Fruit fly (Drosophila melanogaster) whole organism, embryonic: ENCODE data around the gene Drsl2.

Experiments
- Antp ChIP-seq: fragments of 200-800 bp; sonication (Bioruptor generic); optimal IDR thresholded peaks from 3 replicates; lab custom pipeline; 2016; ENCODE audit warnings: missing biosample characterization, missing genetic modification characterization
- B-H1 ChIP-seq: fragments of 200-800 bp; sonication (Bioruptor generic); IDR thresholded peaks from 3 replicates; pipeline ENCODE4 v1.3.6; 2022; ENCODE audit warnings: missing biosample characterization, missing genetic modification characterization
- BEAF-32 ChIP-seq: fragments of 200-800 bp; sonication (Bioruptor generic); optimal IDR thresholded peaks from 3 replicates; lab custom pipeline; 2017; ENCODE audit warnings: missing biosample characterization, missing genetic modification characterization, mild to moderate bottlenecking, moderate library complexity, missing genetic modification reagents
- Blimp-1 ChIP-seq: fragments of 200-800 bp; sonication (Bioruptor generic); optimal IDR thresholded peaks from 3 replicates; lab custom pipeline; 2018; ENCODE audit warnings: missing biosample characterization, missing genetic modification characterization, mild to moderate bottlenecking, moderate library complexity, missing genetic modification reagents
- CG10267 ChIP-seq: fragments of 200-800 bp; sonication (Bioruptor generic); optimal IDR thresholded peaks from 2 replicates; lab custom pipeline; 2018; ENCODE audit warnings: missing biosample characterization, mild to moderate bottlenecking, missing genetic modification characterization, moderate library complexity
- CG11695 ChIP-seq: fragments of 200-800 bp; sonication (Bioruptor generic); IDR thresholded peaks from 3 replicates; pipeline ENCODE4 v1.3.6; 2022; ENCODE audit warnings: missing biosample characterization, missing genetic modification characterization
- CG12236 ChIP-seq: fragments of 200-800 bp; sonication (Bioruptor generic); optimal IDR thresholded peaks from 2 replicates; lab custom pipeline; 2016; ENCODE audit warnings: missing biosample characterization, missing genetic modification characterization
- CG15696 ChIP-seq: fragments of 200-800 bp; sonication (Bioruptor generic); optimal IDR thresholded peaks from 2 replicates; lab custom pipeline; 2019; ENCODE audit warnings: missing biosample characterization, mild to moderate bottlenecking, missing genetic modification characterization, moderate library complexity
- CG18011 ChIP-seq: fragments of 200-800 bp; sonication (Bioruptor generic); optimal IDR thresholded peaks from 2 replicates; lab custom pipeline; 2017; ENCODE audit warnings: missing biosample characterization, missing genetic modification characterization, mild to moderate bottlenecking, moderate library complexity, missing genotype
- CG18262 ChIP-seq: fragments of 200-800 bp; optimal IDR thresholded peaks from 3 replicates; lab custom pipeline; 2019; ENCODE audit warnings: missing biosample characterization, mild to moderate bottlenecking, missing genetic modification characterization, moderate library complexity
- CG1832 ChIP-seq: fragments of 200-800 bp; sonication (Bioruptor generic); optimal IDR thresholded peaks from 2 replicates; lab custom pipeline; 2017; ENCODE audit warnings: missing biosample characterization, mild to moderate bottlenecking, missing genetic modification characterization, inconsistent platforms
- CG30403 ChIP-seq: fragments of 200-800 bp; sonication (Bioruptor generic); optimal IDR thresholded peaks from 3 replicates; lab custom pipeline; 2016; ENCODE audit warnings: missing biosample characterization, missing genetic modification characterization
- CG33557 ChIP-seq: fragments of 200-800 bp; sonication (Bioruptor generic); optimal IDR thresholded peaks from 2 replicates; lab custom pipeline; 2019; ENCODE audit warnings: missing biosample characterization, mild to moderate bottlenecking, missing genetic modification characterization, moderate library complexity
- CG6683 ChIP-seq: fragments of 200-800 bp; sonication (Bioruptor generic); optimal IDR thresholded peaks from 2 replicates; lab custom pipeline; 2017; ENCODE audit warnings: missing biosample characterization, mild to moderate bottlenecking, missing genetic modification characterization, missing genetic modification reagents
- CG7786 ChIP-seq: fragments of 200-800 bp; sonication (Bioruptor generic); optimal IDR thresholded peaks from 2 replicates; lab custom pipeline; 2016; ENCODE audit warnings: missing biosample characterization, missing genetic modification characterization
- CoRest ChIP-seq: fragments of 200-800 bp; sonication (Bioruptor generic); optimal IDR thresholded peaks from 3 replicates; lab custom pipeline; 2018; ENCODE audit warnings: missing biosample characterization, mild to moderate bottlenecking, missing genetic modification characterization, moderate library complexity
- D19B ChIP-seq: fragments of 200-800 bp; sonication (Bioruptor generic); optimal IDR thresholded peaks from 2 replicates; lab custom pipeline; 2017; ENCODE audit warnings: missing biosample characterization, mild to moderate bottlenecking, missing genetic modification characterization
- Dfd ChIP-seq, 2 experiments: fragments of >200 bp; optimal IDR thresholded peaks; 2 replicates each; lab custom pipeline; 2017; ENCODE audit warnings: missing biosample characterization in 2 of 2, missing genetic modification characterization in 2 of 2
- Doc3 ChIP-seq: fragments of 200-800 bp; sonication (Bioruptor generic); IDR thresholded peaks from 3 replicates; pipeline ENCODE4 v1.3.6; 2022; ENCODE audit warnings: missing biosample characterization, missing genetic modification characterization; ENCODE audit not compliant: partially characterized antibody
- Dref ChIP-seq: fragments of 200-800 bp; sonication (Bioruptor generic); IDR thresholded peaks from 2 replicates; pipeline ENCODE4 v1.3.6; 2022; ENCODE audit warnings: missing biosample characterization, missing genetic modification characterization
- Hmx ChIP-seq: fragments of 200-800 bp; sonication (Bioruptor generic); optimal IDR thresholded peaks from 2 replicates; lab custom pipeline; 2016; ENCODE audit warnings: missing biosample characterization, missing genetic modification characterization
- Hr39 ChIP-seq: fragments of >200 bp; optimal IDR thresholded peaks from 2 replicates; lab custom pipeline; 2017
- Hr51 ChIP-seq, 2 experiments: fragments of 200-800 bp; sonication (Bioruptor generic); optimal IDR thresholded peaks; 2 replicates in 1 of 2; 3 replicates in 1 of 2; lab custom pipeline; 2016 to 2018; ENCODE audit warnings: missing biosample characterization in 2 of 2, missing genetic modification characterization in 2 of 2, mild to moderate bottlenecking in 1 of 2, moderate library complexity in 1 of 2
- Scr ChIP-seq: fragments of 200-800 bp; sonication (Bioruptor generic); IDR thresholded peaks from 2 replicates; pipeline ENCODE4 v1.3.6; 2022; ENCODE audit warnings: missing biosample characterization, missing genetic modification characterization; ENCODE audit not compliant: partially characterized antibody
- Side ChIP-seq: fragments of 200-800 bp; sonication (Bioruptor generic); optimal IDR thresholded peaks from 2 replicates; lab custom pipeline; 2016; ENCODE audit warnings: missing biosample characterization, missing genetic modification characterization
- Sox102F ChIP-seq: fragments of 200-800 bp; sonication (Bioruptor generic); optimal IDR thresholded peaks from 2 replicates; lab custom pipeline; 2018; ENCODE audit warnings: missing biosample characterization, mild to moderate bottlenecking, missing genetic modification characterization, moderate library complexity
- Sry-β ChIP-seq: fragments of 200-800 bp; sonication (Bioruptor generic); optimal IDR thresholded peaks from 2 replicates; lab custom pipeline; 2018; ENCODE audit warnings: missing biosample characterization, mild to moderate bottlenecking, missing genetic modification characterization, moderate library complexity
- YL-1 ChIP-seq: fragments of 200-800 bp; sonication (Bioruptor generic); optimal IDR thresholded peaks from 3 replicates; lab custom pipeline; 2017; ENCODE audit warnings: missing biosample characterization, mild to moderate bottlenecking, missing genetic modification characterization
- al ChIP-seq: fragments of 200-800 bp; sonication (Bioruptor generic); IDR thresholded peaks from 2 replicates; pipeline ENCODE4 v1.3.6; 2022; ENCODE audit warnings: missing biosample characterization, missing genetic modification characterization
- bowl ChIP-seq: fragments of 200-800 bp; sonication (Bioruptor generic); IDR thresholded peaks from 2 replicates; pipeline ENCODE4 v1.3.6; 2022; ENCODE audit warnings: missing biosample characterization, missing genetic modification characterization
- bsh ChIP-seq, 2 experiments: fragments of 200-800 bp; sonication (Bioruptor generic); optimal IDR thresholded peaks; 2 replicates each; lab custom pipeline; 2017 to 2018; ENCODE audit warnings: mild to moderate bottlenecking in 2 of 2, missing biosample characterization in 2 of 2, missing genetic modification characterization in 2 of 2, moderate library complexity in 1 of 2
- cato ChIP-seq: fragments of 200-800 bp; sonication (Bioruptor generic); optimal IDR thresholded peaks from 2 replicates; lab custom pipeline; 2016; ENCODE audit warnings: missing biosample characterization, missing genetic modification characterization, borderline replicate concordance
- dati ChIP-seq: fragments of 200-800 bp; sonication (Bioruptor generic); IDR thresholded peaks from 2 replicates; pipeline ENCODE4 v1.3.6; 2022; ENCODE audit warnings: missing biosample characterization, missing genetic modification characterization
- ftz-f1 ChIP-seq: fragments of 200-800 bp; sonication (Bioruptor generic); optimal IDR thresholded peaks from 2 replicates; lab custom pipeline; 2016; ENCODE audit warnings: missing biosample characterization, missing genetic modification characterization
- gem ChIP-seq: fragments of 200-800 bp; sonication (Bioruptor generic); optimal IDR thresholded peaks from 2 replicates; lab custom pipeline; 2019; ENCODE audit warnings: missing biosample characterization, mild to moderate bottlenecking, missing genetic modification characterization, moderate library complexity
- insv ChIP-seq, 2 experiments: fragments of 200-800 bp; sonication (Bioruptor generic); optimal IDR thresholded peaks; 3 replicates each; lab custom pipeline; 2016 to 2018; ENCODE audit warnings: missing biosample characterization in 2 of 2, missing genetic modification characterization in 2 of 2
- jing ChIP-seq: fragments of 200-800 bp; sonication (Bioruptor generic); optimal IDR thresholded peaks from 2 replicates; lab custom pipeline; 2018; ENCODE audit warnings: missing biosample characterization, mild to moderate bottlenecking, missing genetic modification characterization
- lbe ChIP-seq: fragments of 200-800 bp; sonication (Bioruptor generic); optimal IDR thresholded peaks from 2 replicates; lab custom pipeline; 2016; ENCODE audit warnings: missing biosample characterization, mild to moderate bottlenecking, missing genetic modification characterization
- lov ChIP-seq, 2 experiments: fragments of 200-800 bp in 1 of 2; fragments of >200 bp in 1 of 2; sonication (Bioruptor generic) in 1 of 2; IDR thresholded peaks in 1 of 2; optimal IDR thresholded peaks in 1 of 2; 2 replicates in 1 of 2; 3 replicates in 1 of 2; pipeline versions ENCODE4 v1.3.6 to Lab custom; 2017 to 2022; ENCODE audit warnings: missing biosample characterization in 1 of 2, missing genetic modification characterization in 1 of 2
- nmo ChIP-seq: fragments of 200-800 bp; sonication (Bioruptor generic); optimal IDR thresholded peaks from 2 replicates; lab custom pipeline; 2018; ENCODE audit warnings: missing biosample characterization, mild to moderate bottlenecking, missing genetic modification characterization, moderate library complexity
- nom ChIP-seq: fragments of 200-800 bp; sonication (Bioruptor generic); optimal IDR thresholded peaks from 2 replicates; lab custom pipeline; 2017; ENCODE audit warnings: missing biosample characterization, missing genetic modification characterization, mild to moderate bottlenecking, moderate library complexity, missing genetic modification reagents
- odd ChIP-seq: fragments of 200-800 bp; sonication (Bioruptor generic); optimal IDR thresholded peaks from 2 replicates; lab custom pipeline; 2017; ENCODE audit warnings: missing biosample characterization, mild to moderate bottlenecking, missing genetic modification characterization
- row ChIP-seq: fragments of 200-800 bp; sonication (Bioruptor generic); IDR thresholded peaks from 3 replicates; pipeline ENCODE4 v1.3.6; 2022; ENCODE audit warnings: missing biosample characterization, missing genetic modification characterization
- sens ChIP-seq: fragments of 200-800 bp; sonication (Bioruptor generic); peaks from one replicate; lab custom pipeline; 2016; ENCODE audit warnings: missing biosample characterization, missing genetic modification characterization
- sisA ChIP-seq: fragments of 200-800 bp; sonication (Bioruptor generic); IDR thresholded peaks from 2 replicates; pipeline ENCODE4 v1.3.6; 2022; ENCODE audit warnings: missing biosample characterization, missing genetic modification characterization
- slp2 ChIP-seq: fragments of 200-800 bp; sonication (Bioruptor generic); optimal IDR thresholded peaks from 2 replicates; lab custom pipeline; 2016; ENCODE audit warnings: missing biosample characterization, missing genetic modification characterization
- so ChIP-seq: fragments of 200-800 bp; sonication (Bioruptor generic); IDR thresholded peaks from 3 replicates; pipeline ENCODE4 v1.3.6; 2022; ENCODE audit warnings: missing biosample characterization, missing genetic modification characterization
- tup ChIP-seq: fragments of 200-800 bp; sonication (Bioruptor generic); optimal IDR thresholded peaks from 2 replicates; lab custom pipeline; 2016; ENCODE audit warnings: missing biosample characterization, mild to moderate bottlenecking, missing genetic modification characterization, moderate library complexity

Drsl2 gene

dm6 chr3L:3342307-3342940, 28.3 kb downstream of the Drsl2 start:
- TF ChIP-seq odd (GFP tag; lab: Kevin White, UChicago) (no peak), slp2 (GFP tag; lab: Kevin White, UChicago) (no peak), YL-1 (GFP tag; lab: Kevin White, UChicago) (no peak), bowl (GFP tag; lab: Robert Waterston, UW) (no peak), CG1832 (GFP tag; lab: Kevin White, UChicago) (no peak), CG30403 (GFP tag; lab: Kevin White, UChicago) (no peak), tup (no peak), nom (GFP tag; lab: Kevin White, UChicago) (peak; percentile 19), jing (GFP tag; lab: Kevin White, UChicago) (no peak), Side (no peak), B-H1 (GFP tag; lab: Robert Waterston, UW) (no peak), al (GFP tag; lab: Robert Waterston, UW) (no peak), Hmx (GFP tag; lab: Kevin White, UChicago) (no peak), lbe (GFP tag; lab: Kevin White, UChicago) (peak; percentile 65), Sry-β (no peak), sens (GFP tag; lab: Kevin White, UChicago) (peak; percentile 9), row (0 out of 3 replicates have a peak, but pooled peaks have one; percentile 5), CG11695 (GFP tag; lab: Robert Waterston, UW) (peak; percentile 48; the same call in 1 of the 3 replicates), bsh (GFP tag; optimal IDR thresholded peaks at IDR 0.05; lab: Kevin White, UChicago) (peak in 1 of 2 experiments; percentile 61), sisA (no peak)
- TF ChIP-seq, all 482 proteins: peak for 6

dm6 chr3L:3343260-3343659, 29.1 kb downstream of the Drsl2 start:
- TF ChIP-seq Antp (GFP tag; lab: Kevin White, UChicago) = no peak
- no peak for TF ChIP-seq CG6683 (GFP tag; lab: Kevin White, UChicago)
- TF ChIP-seq so = no peak
- no peak for TF ChIP-seq Doc3 (GFP tag; lab: Robert Waterston, UW)
- no peak for TF ChIP-seq CG18011 (GFP tag; lab: Kevin White, UChicago)
- peak; percentile 12 for TF ChIP-seq Sox102F
- no peak for TF ChIP-seq Dfd (GFP tag; optimal IDR thresholded peaks at IDR 0.05; lab: Kevin White, UChicago)
- TF ChIP-seq D19B (GFP tag; lab: Kevin White, UChicago) = no peak
- peak; percentile 7 for TF ChIP-seq Blimp-1 (GFP tag; lab: Kevin White, UChicago)
- TF ChIP-seq CG10267 = peak; percentile 5
- peak; percentile 15 for TF ChIP-seq CG18262 (tag; lab: Kevin White, UChicago)
- no peak for TF ChIP-seq Hr39
- TF ChIP-seq lov (optimal IDR thresholded peaks at IDR 0.05; lab: Kevin White, UChicago) = no peak
- no peak for TF ChIP-seq lov (GFP tag; IDR thresholded peaks at IDR 0.05; lab: Robert Waterston, UW)
- TF ChIP-seq Scr (GFP tag; lab: Robert Waterston, UW) = no peak
- peak; percentile 74 for TF ChIP-seq sens (GFP tag; lab: Kevin White, UChicago)
- TF ChIP-seq BEAF-32 (GFP tag; lab: Kevin White, UChicago) = no peak
- no peak for TF ChIP-seq insv (GFP tag; optimal IDR thresholded peaks at IDR 0.05; lab: Kevin White, UChicago)
- no peak for TF ChIP-seq ftz-f1 (GFP tag; lab: Kevin White, UChicago)
- no peak for TF ChIP-seq CG12236 (GFP tag; lab: Kevin White, UChicago)
- peak; percentile 17 for TF ChIP-seq CoRest (tag; lab: Kevin White, UChicago)
- peak in 1 of 2 experiments; percentile 10 for TF ChIP-seq bsh (GFP tag; optimal IDR thresholded peaks at IDR 0.05; lab: Kevin White, UChicago)
- TF ChIP-seq cato (GFP tag; lab: Kevin White, UChicago) = no peak
- TF ChIP-seq CG7786 = no peak
- no peak for TF ChIP-seq CG15696 (tag; lab: Kevin White, UChicago)
- no peak for TF ChIP-seq Dref (GFP tag; lab: Robert Waterston, UW)
- TF ChIP-seq tup = no peak
- TF ChIP-seq gem = peak; percentile 53
- TF ChIP-seq nmo (GFP tag; lab: Kevin White, UChicago) = peak; percentile 17
- TF ChIP-seq CG33557 (GFP tag; lab: Kevin White, UChicago) = no peak
- peak in 1 of 2 experiments; percentile 56 for TF ChIP-seq Hr51 (GFP tag; optimal IDR thresholded peaks at IDR 0.05; lab: Kevin White, UChicago)
- no peak for TF ChIP-seq dati (GFP tag; lab: Robert Waterston, UW)
